Fruit fly (Drosophila melanogaster) whole organism, embryonic: ENCODE measurements around the gene Dhps.

ENCODE experiments used
- Atf-2 ChIP-seq: fragments of 200-800 bp; sonication (Bioruptor generic); optimal IDR thresholded peaks from 2 replicates; lab custom pipeline; 2016; ENCODE audit warnings: missing biosample characterization, missing genetic modification characterization
- Bteb2 ChIP-seq: fragments of 200-800 bp; sonication (Bioruptor generic); optimal IDR thresholded peaks from 2 replicates; lab custom pipeline; 2016; ENCODE audit warnings: missing biosample characterization, missing genetic modification characterization
- CG11247 ChIP-seq: fragments of 200-800 bp; sonication (Bioruptor generic); IDR thresholded peaks from 2 replicates; pipeline ENCODE4 v1.3.6; 2022; ENCODE audit warnings: missing biosample characterization, missing genetic modification characterization
- CG11504 ChIP-seq: fragments of 200-800 bp; sonication (Bioruptor generic); optimal IDR thresholded peaks from 3 replicates; lab custom pipeline; 2019; ENCODE audit warnings: missing biosample characterization, mild to moderate bottlenecking, missing genetic modification characterization, moderate library complexity
- CG13624 ChIP-seq: fragments of 200-800 bp; sonication (Bioruptor generic); optimal IDR thresholded peaks from 2 replicates; lab custom pipeline; 2016; ENCODE audit warnings: missing biosample characterization, missing genetic modification characterization
- CG15011 ChIP-seq: fragments of 200-800 bp; sonication (Bioruptor generic); optimal IDR thresholded peaks from 3 replicates; lab custom pipeline; 2018; ENCODE audit warnings: missing biosample characterization, mild to moderate bottlenecking, missing genetic modification characterization
- CG1529 ChIP-seq: fragments of 200-800 bp; sonication (Bioruptor generic); optimal IDR thresholded peaks from 3 replicates; lab custom pipeline; 2018; ENCODE audit warnings: missing biosample characterization, missing genetic modification characterization
- CG16813 ChIP-seq: fragments of 200-800 bp; sonication (Bioruptor generic); IDR thresholded peaks from 3 replicates; pipeline ENCODE4 v1.3.6; 2022; ENCODE audit warnings: missing biosample characterization, missing genetic modification characterization; ENCODE audit not compliant: partially characterized antibody
- CG1792 ChIP-seq: fragments of 200-800 bp; sonication (Bioruptor generic); optimal IDR thresholded peaks from 2 replicates; lab custom pipeline; 2016; ENCODE audit warnings: missing biosample characterization, missing genetic modification characterization
- CG2712 ChIP-seq: fragments of 200-800 bp; optimal IDR thresholded peaks from 3 replicates; lab custom pipeline; 2019; ENCODE audit warnings: missing biosample characterization, mild to moderate bottlenecking, missing genetic modification characterization, moderate library complexity
- CG2875 ChIP-seq: fragments of 200-800 bp; sonication (Bioruptor generic); optimal IDR thresholded peaks from 2 replicates; lab custom pipeline; 2017; ENCODE audit warnings: missing biosample characterization, mild to moderate bottlenecking, missing genetic modification characterization, missing genetic modification reagents
- CG33213 ChIP-seq: fragments of 200-800 bp; sonication (Bioruptor generic); optimal IDR thresholded peaks from 3 replicates; lab custom pipeline; 2016; ENCODE audit warnings: missing biosample characterization, missing genetic modification characterization
- CG33557 ChIP-seq: fragments of 200-800 bp; sonication (Bioruptor generic); optimal IDR thresholded peaks from 2 replicates; lab custom pipeline; 2019; ENCODE audit warnings: missing biosample characterization, mild to moderate bottlenecking, missing genetic modification characterization, moderate library complexity
- CG34224 ChIP-seq: fragments of 200-800 bp; sonication (Bioruptor generic); IDR thresholded peaks from 3 replicates; pipeline ENCODE4 v1.3.6; 2022; ENCODE audit warnings: missing biosample characterization, missing genetic modification characterization; ENCODE audit not compliant: partially characterized antibody
- CG7928 ChIP-seq: fragments of 200-800 bp; sonication (Bioruptor generic); optimal IDR thresholded peaks from 2 replicates; lab custom pipeline; 2017; ENCODE audit warnings: missing biosample characterization, mild to moderate bottlenecking, missing genetic modification characterization
- CoRest ChIP-seq: fragments of 200-800 bp; sonication (Bioruptor generic); optimal IDR thresholded peaks from 3 replicates; lab custom pipeline; 2018; ENCODE audit warnings: missing biosample characterization, mild to moderate bottlenecking, missing genetic modification characterization, moderate library complexity
- D ChIP-seq, 2 experiments: fragments of 200-800 bp in 1 of 2; fragments of >200 bp in 1 of 2; sonication (Bioruptor generic) in 1 of 2; optimal IDR thresholded peaks; 2 replicates in 1 of 2; 3 replicates in 1 of 2; lab custom pipeline; 2017; ENCODE audit warnings: mild to moderate bottlenecking in 1 of 2, missing biosample characterization in 1 of 2, missing genetic modification characterization in 1 of 2, missing genetic modification reagents in 1 of 2
- Dfd ChIP-seq, 2 experiments: fragments of >200 bp; optimal IDR thresholded peaks; 2 replicates each; lab custom pipeline; 2017; ENCODE audit warnings: missing biosample characterization in 2 of 2, missing genetic modification characterization in 2 of 2
- Dip3 ChIP-seq: fragments of 200-800 bp; sonication (Bioruptor generic); optimal IDR thresholded peaks from 3 replicates; lab custom pipeline; 2016; ENCODE audit warnings: missing biosample characterization, missing genetic modification characterization
- Dref ChIP-seq: fragments of 200-800 bp; sonication (Bioruptor generic); IDR thresholded peaks from 2 replicates; pipeline ENCODE4 v1.3.6; 2022; ENCODE audit warnings: missing biosample characterization, missing genetic modification characterization
- Drgx ChIP-seq: fragments of 200-800 bp; sonication (Bioruptor generic); IDR thresholded peaks from 2 replicates; pipeline ENCODE4 v1.3.6; 2022; ENCODE audit warnings: missing biosample characterization, missing genetic modification characterization
- Gsc ChIP-seq: fragments of 200-800 bp; sonication (Bioruptor generic); IDR thresholded peaks from 2 replicates; pipeline ENCODE4 v1.3.6; 2022; ENCODE audit warnings: missing biosample characterization, missing genetic modification characterization
- H2.0 ChIP-seq: fragments of 200-800 bp; sonication (Bioruptor generic); IDR thresholded peaks from 2 replicates; pipeline ENCODE4 v1.3.6; 2022; ENCODE audit warnings: missing biosample characterization, missing genetic modification characterization
- Hmr ChIP-seq: fragments of 200-800 bp; sonication (Bioruptor generic); optimal IDR thresholded peaks from 3 replicates; lab custom pipeline; 2017; ENCODE audit warnings: mild to moderate bottlenecking, missing biosample characterization, missing genetic modification reagents, missing genetic modification characterization
- Lhr ChIP-seq: fragments of 200-800 bp; sonication (Bioruptor generic); optimal IDR thresholded peaks from 3 replicates; lab custom pipeline; 2017; ENCODE audit warnings: mild to moderate bottlenecking, missing biosample characterization, missing genetic modification reagents, missing genetic modification characterization
- MBD-R2 ChIP-seq: fragments of 200-800 bp; sonication (Bioruptor generic); IDR thresholded peaks from 2 replicates; pipeline ENCODE4 v1.3.6; 2022; ENCODE audit warnings: missing biosample characterization, missing genetic modification characterization
- PHDP ChIP-seq: fragments of 200-800 bp; sonication (Bioruptor generic); optimal IDR thresholded peaks from 3 replicates; lab custom pipeline; 2018; ENCODE audit warnings: missing biosample characterization, mild to moderate bottlenecking, missing genetic modification characterization, moderate library complexity
- Spps ChIP-seq: fragments of 200-800 bp; sonication (Bioruptor generic); optimal IDR thresholded peaks from 2 replicates; lab custom pipeline; 2018; ENCODE audit warnings: missing biosample characterization, mild to moderate bottlenecking, missing genetic modification characterization
- ac ChIP-seq: fragments of 200-800 bp; sonication (Bioruptor generic); optimal IDR thresholded peaks from 3 replicates; lab custom pipeline; 2017; ENCODE audit warnings: missing biosample characterization, mild to moderate bottlenecking, missing genetic modification characterization
- ara ChIP-seq: fragments of 200-800 bp; sonication (Bioruptor generic); IDR thresholded peaks from 2 replicates; pipeline ENCODE4 v1.3.6; 2022; ENCODE audit warnings: missing biosample characterization, missing genetic modification characterization
- crc ChIP-seq: fragments of 200-800 bp; sonication (Bioruptor generic); optimal IDR thresholded peaks from 2 replicates; lab custom pipeline; 2016; ENCODE audit warnings: missing biosample characterization, missing genetic modification characterization
- dati ChIP-seq: fragments of 200-800 bp; sonication (Bioruptor generic); IDR thresholded peaks from 2 replicates; pipeline ENCODE4 v1.3.6; 2022; ENCODE audit warnings: missing biosample characterization, missing genetic modification characterization
- disco-r ChIP-seq: fragments of 200-800 bp; sonication (Bioruptor generic); optimal IDR thresholded peaks from 2 replicates; lab custom pipeline; 2016; ENCODE audit warnings: missing biosample characterization, missing genetic modification characterization
- ems ChIP-seq: fragments of 200-800 bp; sonication (Bioruptor generic); optimal IDR thresholded peaks from 3 replicates; lab custom pipeline; 2016; ENCODE audit warnings: missing biosample characterization, missing genetic modification characterization
- eve ChIP-seq, 2 experiments: fragments of >200 bp; optimal IDR thresholded peaks; 2 replicates each; lab custom pipeline; 2017; ENCODE audit warnings: missing biosample characterization in 2 of 2, missing genetic modification characterization in 2 of 2
- hb ChIP-seq: fragments of 200-800 bp; sonication (Bioruptor generic); IDR thresholded peaks from 3 replicates; pipeline ENCODE4 v1.3.6; 2022; ENCODE audit warnings: missing biosample characterization, missing genetic modification characterization; ENCODE audit not compliant: partially characterized antibody
- her ChIP-seq: fragments of 200-800 bp; sonication (Bioruptor generic); optimal IDR thresholded peaks from 2 replicates; lab custom pipeline; 2016; ENCODE audit warnings: missing biosample characterization, missing genetic modification characterization
- hth ChIP-seq: fragments of >200 bp; optimal IDR thresholded peaks from 2 replicates; lab custom pipeline; 2017; ENCODE audit warnings: inconsistent platforms
- insv ChIP-seq, 2 experiments: fragments of 200-800 bp; sonication (Bioruptor generic); optimal IDR thresholded peaks; 3 replicates each; lab custom pipeline; 2016 to 2018; ENCODE audit warnings: missing biosample characterization in 2 of 2, missing genetic modification characterization in 2 of 2
- lab ChIP-seq: fragments of 200-800 bp; sonication (Bioruptor generic); optimal IDR thresholded peaks from 3 replicates; lab custom pipeline; 2017; ENCODE audit warnings: missing biosample characterization, missing genetic modification characterization, mild to moderate bottlenecking, moderate library complexity, missing genetic modification reagents
- onecut ChIP-seq: fragments of 200-800 bp; sonication (Bioruptor generic); IDR thresholded peaks from 2 replicates; pipeline ENCODE4 v1.3.6; 2022; ENCODE audit warnings: missing biosample characterization, missing genetic modification characterization
- peb ChIP-seq: fragments of 200-800 bp; sonication (Bioruptor generic); IDR thresholded peaks from 2 replicates; pipeline ENCODE4 v1.3.6; 2022; ENCODE audit warnings: missing biosample characterization, missing genetic modification characterization
- pfk ChIP-seq: fragments of 200-800 bp; sonication (Bioruptor generic); optimal IDR thresholded peaks from 2 replicates; lab custom pipeline; 2018; ENCODE audit warnings: missing biosample characterization, mild to moderate bottlenecking, missing genetic modification characterization, moderate library complexity
- prd ChIP-seq, 3 experiments: fragments of >200 bp in 2 of 3; fragments of 200-800 bp in 1 of 3; sonication (Bioruptor generic) in 1 of 3; optimal IDR thresholded peaks in 2 of 3; IDR thresholded peaks in 1 of 3; 2 replicates in 2 of 3; 3 replicates in 1 of 3; pipeline versions ENCODE4 v1.3.6 to Lab custom; 2017 to 2022; ENCODE audit warnings: missing biosample characterization in 1 of 3, missing genetic modification characterization in 1 of 3
- sens ChIP-seq: fragments of 200-800 bp; sonication (Bioruptor generic); peaks from one replicate; lab custom pipeline; 2016; ENCODE audit warnings: missing biosample characterization, missing genetic modification characterization
- sna ChIP-seq: fragments of 200-800 bp; sonication (Bioruptor generic); IDR thresholded peaks from 2 replicates; pipeline ENCODE4 v1.3.6; 2022; ENCODE audit warnings: missing biosample characterization, missing genetic modification characterization; ENCODE audit not compliant: partially characterized antibody
- sqz ChIP-seq: fragments of 200-800 bp; sonication (Bioruptor generic); optimal IDR thresholded peaks from 3 replicates; lab custom pipeline; 2018; ENCODE audit warnings: missing biosample characterization, mild to moderate bottlenecking, missing genetic modification characterization
- stc ChIP-seq: fragments of 200-800 bp; sonication (Bioruptor generic); IDR thresholded peaks from 2 replicates; pipeline ENCODE4 v1.3.6; 2022; ENCODE audit warnings: missing biosample characterization, missing genetic modification characterization
- stwl ChIP-seq: fragments of 200-800 bp; sonication (Bioruptor generic); optimal IDR thresholded peaks from 3 replicates; lab custom pipeline; 2018; ENCODE audit warnings: missing biosample characterization, mild to moderate bottlenecking, missing genetic modification characterization, moderate library complexity
- tap ChIP-seq: fragments of 200-800 bp; optimal IDR thresholded peaks from 3 replicates; lab custom pipeline; 2019; ENCODE audit warnings: missing biosample characterization, mild to moderate bottlenecking, missing genetic modification characterization, moderate library complexity

Gene Dhps

DNA sequence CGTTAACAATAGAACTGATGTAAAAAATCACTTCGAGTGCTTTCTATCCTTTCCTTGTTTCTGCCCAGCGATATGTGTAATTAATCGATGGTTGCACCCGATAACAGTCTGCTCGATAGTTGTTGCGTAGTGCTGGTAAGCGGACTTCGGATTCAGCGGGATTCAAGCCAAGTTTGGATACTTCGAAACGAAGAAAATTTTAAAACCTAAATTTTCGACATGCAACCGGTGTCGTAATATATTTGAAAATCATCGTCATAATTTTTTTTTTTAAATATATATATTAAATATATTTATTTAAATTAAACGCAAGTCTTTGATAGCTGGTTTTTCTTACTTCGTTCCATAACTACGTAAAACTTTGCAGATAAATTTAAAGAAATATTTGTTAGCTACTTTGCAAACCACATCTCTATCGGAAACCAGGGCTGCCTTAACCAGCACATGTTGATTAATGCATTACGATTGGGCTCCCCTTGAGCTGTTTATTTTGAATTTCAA is at the start of gene Dhps, which contains the start of gene UbcE2M (continued):
- TF ChIP-seq eve (GFP tag; optimal IDR thresholded peaks at IDR 0.05; lab: Kevin White, UChicago) (no peak), pfk (no peak), stwl (tag; lab: Kevin White, UChicago) (peak; percentile 81), Gsc (GFP tag; lab: Robert Waterston, UW) (no peak), PHDP (tag; lab: Kevin White, UChicago) (peak; percentile 70), CG7928 (GFP tag; lab: Kevin White, UChicago) (peak; percentile 91), tap (no peak), sna (GFP tag; lab: Robert Waterston, UW) (peak; percentile 60), crc (GFP tag; lab: Kevin White, UChicago) (no peak), H2.0 (GFP tag; lab: Robert Waterston, UW) (peak; percentile 54), Dip3 (GFP tag; lab: Kevin White, UChicago) (peak; percentile 49), CG15011 (GFP tag; lab: Kevin White, UChicago) (no peak), disco-r (GFP tag; lab: Kevin White, UChicago) (no peak), sens (GFP tag; lab: Kevin White, UChicago) (peak; percentile 18), insv (GFP tag; optimal IDR thresholded peaks at IDR 0.05; lab: Kevin White, UChicago) (peak in 1 of 2 experiments; percentile 30), CG2712 (tag; lab: Kevin White, UChicago) (peak; percentile 75), CG2875 (no peak), Atf-2 (no peak), Hmr (GFP tag; lab: Kevin White, UChicago) (no peak), onecut (peak; percentile 19; the same call in 1 of the 2 replicates), CG33213 (GFP tag; lab: Kevin White, UChicago) (no peak), Dref (GFP tag; lab: Robert Waterston, UW) (peak; percentile 80), Dfd (GFP tag; optimal IDR thresholded peaks at IDR 0.05; lab: Kevin White, UChicago) (no peak), CG1529 (GFP tag; lab: Kevin White, UChicago) (peak; percentile 3), CoRest (peak; percentile 92), sqz (GFP tag; lab: Kevin White, UChicago) (no peak), prd (optimal IDR thresholded peaks at IDR 0.05; lab: Kevin White, UChicago) (no peak), prd (GFP tag; IDR thresholded peaks at IDR 0.05; lab: Robert Waterston, UW) (peak; percentile 82), CG16813 (GFP tag; lab: Robert Waterston, UW) (peak; percentile 82), Spps (tag; lab: Kevin White, UChicago) (peak; percentile 50), CG1792 (GFP tag; lab: Kevin White, UChicago) (no peak), ems (GFP tag; lab: Kevin White, UChicago) (no peak), CG11504 (tag; lab: Kevin White, UChicago) (no peak), D (optimal IDR thresholded peaks at IDR 0.05; lab: Kevin White, UChicago) (no peak), D (GFP tag; optimal IDR thresholded peaks at IDR 0.05; lab: Kevin White, UChicago) (peak; percentile 52), her (GFP tag; lab: Kevin White, UChicago) (no peak), stc (no peak), CG11247 (GFP tag; lab: Robert Waterston, UW) (peak; percentile 50; the same call in 1 of the 2 replicates), CG34224 (peak; percentile 59), hth (lab: Kevin White, UChicago) (no peak), Bteb2 (GFP tag; lab: Kevin White, UChicago) (no peak), lab (GFP tag; lab: Kevin White, UChicago) (no peak), ara (GFP tag; lab: Robert Waterston, UW) (no peak), hb (GFP tag; lab: Robert Waterston, UW) (peak; percentile 21; the same call in 2 of the 3 replicates), CG33557 (peak; percentile 66), CG13624 (GFP tag; lab: Kevin White, UChicago) (peak; percentile 31), peb (GFP tag; lab: Robert Waterston, UW) (peak; percentile 43; the same call in 1 of the 2 replicates), Drgx (GFP tag; lab: Robert Waterston, UW) (no peak; the same call in 1 of the 2 replicates), dati (GFP tag; lab: Robert Waterston, UW) (no peak), Lhr (GFP tag; lab: Kevin White, UChicago) (peak; percentile 20), MBD-R2 (GFP tag; lab: Robert Waterston, UW) (peak; percentile 69; the same call in 1 of the 2 replicates), ac (no peak)
